Fruit fly (Drosophila melanogaster): ENCODE results near the gene CG10561.

The CG10561 gene

dm6 chr2L:19120984-19121383 lies 6.8 kb downstream of the CG10561 start (continued):
- TF ChIP-seq wdn (GFP tag; IDR thresholded peaks at IDR 0.05) (no peak), CG1602 (GFP tag; optimal IDR thresholded peaks at IDR 0.05) (peak; percentile 51), z (GFP tag; IDR thresholded peaks at IDR 0.05) (no peak), CG10959 (GFP tag; IDR thresholded peaks at IDR 0.05) (no peak), CG1233 (GFP tag; optimal IDR thresholded peaks at IDR 0.05) (peak; percentile 28), CG18619 (GFP tag; optimal IDR thresholded peaks at IDR 0.05) (peak; percentile 29), pho (GFP tag; optimal IDR thresholded peaks at IDR 0.05) (peak; percentile 35), nau (GFP tag; optimal IDR thresholded peaks at IDR 0.05) (no peak), bbx (GFP tag; IDR thresholded peaks at IDR 0.05; ENCODE audit: partially characterized antibody) (no peak), tgo (GFP tag; IDR thresholded peaks at IDR 0.05) (peak; percentile 23; the same call in 1 of the 3 replicates), CG8089 (GFP tag; optimal IDR thresholded peaks at IDR 0.05) (no peak), hkb (optimal IDR thresholded peaks at IDR 0.05) (no peak), hkb (GFP tag; IDR thresholded peaks at IDR 0.05) (peak; percentile 17; the same call in 1 of the 2 replicates), Aef1 (GFP tag; IDR thresholded peaks at IDR 0.05) (no peak), ranshi (GFP tag; IDR thresholded peaks at IDR 0.05) (0 out of 2 replicates have a peak, but pooled peaks have one; percentile 31), CG3065 (GFP tag; optimal IDR thresholded peaks at IDR 0.05) (no peak), ase (GFP tag; IDR thresholded peaks at IDR 0.05) (no peak; the same call in 2 of the 3 replicates), CG1529 (GFP tag; optimal IDR thresholded peaks at IDR 0.05) (no peak), CG4707 (GFP tag; optimal IDR thresholded peaks at IDR 0.05) (no peak), sqz (GFP tag; optimal IDR thresholded peaks at IDR 0.05) (no peak), CG15073 (GFP tag; optimal IDR thresholded peaks at IDR 0.05) (no peak), MBD-R2 (GFP tag; IDR thresholded peaks at IDR 0.05) (no peak), ind (GFP tag; optimal IDR thresholded peaks at IDR 0.05) (peak; percentile 39), ac (GFP tag; optimal IDR thresholded peaks at IDR 0.05) (no peak), Mrtf (GFP tag; IDR thresholded peaks at IDR 0.05) (0 out of 3 replicates have a peak, but pooled peaks have one; percentile 12), psq (GFP tag; optimal IDR thresholded peaks at IDR 0.05) (no peak), peb (GFP tag; IDR thresholded peaks at IDR 0.05) (no peak), CG7271 (tag; optimal IDR thresholded peaks at IDR 0.05) (no peak), danr (GFP tag; IDR thresholded peaks at IDR 0.05) (no peak), CG17912 (GFP tag; optimal IDR thresholded peaks at IDR 0.05) (no peak), esg (GFP tag; conservative IDR thresholded peaks at IDR 0.05) (peak; percentile 40; the same call in 1 of the 2 replicates), trem (tag; optimal IDR thresholded peaks at IDR 0.05) (no peak), H2.0 (GFP tag; IDR thresholded peaks at IDR 0.05) (peak; percentile 7; the same call in 1 of the 2 replicates), btn (GFP tag; optimal IDR thresholded peaks at IDR 0.05) (no peak), Hr3 (GFP tag; optimal IDR thresholded peaks at IDR 0.05) (peak; percentile 19), CG10366 (GFP tag; IDR thresholded peaks at IDR 0.05) (no peak), CG7786 (GFP tag; optimal IDR thresholded peaks at IDR 0.05) (no peak), NFAT (GFP tag; IDR thresholded peaks at IDR 0.05) (no peak), CG3407 (GFP tag; optimal IDR thresholded peaks at IDR 0.05) (no peak), dpn (GFP tag; optimal IDR thresholded peaks at IDR 0.05) (no peak), Ada2b (GFP tag; IDR thresholded peaks at IDR 0.05) (peak; percentile 37; the same call in 1 of the 2 replicates), otp (GFP tag; IDR thresholded peaks at IDR 0.05) (no peak), Dip2 (GFP tag; IDR thresholded peaks at IDR 0.05) (no peak), CG32532 (GFP tag; IDR thresholded peaks at IDR 0.05) (peak; percentile 45; the same call in 1 of the 2 replicates), sr (GFP tag; IDR thresholded peaks at IDR 0.05) (no peak), hth (optimal IDR thresholded peaks at IDR 0.05) (no peak), fd64A (GFP tag; optimal IDR thresholded peaks at IDR 0.05) (no peak)

All from whole organism, embryonic.